Fruit fly (Drosophila melanogaster): ENCODE results near the gene CG3632.

Gene CG3632

dm6 chrX:16323536-16323935 is 27.1 kb downstream of the CG3632 start:
- no peak for TF ChIP-seq CG17801 (GFP tag; optimal IDR thresholded peaks at IDR 0.05; ENCODE audit: partially characterized antibody)

dm6 chrX:16325472-16325871 is 29.0 kb downstream of the CG3632 start, which contains the start of gene CalpC:
TSS of gene CalpC (plus strand) at chrX:16325763.
- no peak for TF ChIP-seq CG17801 (GFP tag; optimal IDR thresholded peaks at IDR 0.05; ENCODE audit: partially characterized antibody)

- no peak for TF ChIP-seq CG17801 (GFP tag; optimal IDR thresholded peaks at IDR 0.05; ENCODE audit: partially characterized antibody)
These were observed 34.2 kb downstream of the CG3632 start, which contains the start of gene CG9919 for dm6 chrX:16330659-16331058. TSS of gene CG9919 (minus strand) at chrX:16330759.

- no peak for TF ChIP-seq CG17801 (GFP tag; optimal IDR thresholded peaks at IDR 0.05; ENCODE audit: partially characterized antibody)
These were observed 35.2 kb downstream of the CG3632 start for dm6 chrX:16331562-16332233.

- peak; percentile 93 for TF ChIP-seq CG17801 (GFP tag; optimal IDR thresholded peaks at IDR 0.05; ENCODE audit: partially characterized antibody)
These were observed 36.3 kb downstream of the CG3632 start for dm6 chrX:16332615-16333288.

dm6 chrX:16333434-16334141 is 37.1 kb downstream of the CG3632 start, which contains the start of the genes CG9921 and Dsp1:
TSS of gene CG9921 (minus strand) at chrX:16333600.
TSS of gene Dsp1 (plus strand) at chrX:16333612.
- TF ChIP-seq CG17801 (GFP tag; optimal IDR thresholded peaks at IDR 0.05; ENCODE audit: partially characterized antibody), result peak; percentile 55

dm6 chrX:16334251-16334860 is 37.9 kb downstream of the CG3632 start:
- no peak for TF ChIP-seq CG17801 (GFP tag; optimal IDR thresholded peaks at IDR 0.05; ENCODE audit: partially characterized antibody)

dm6 chrX:16335107-16335642 is 38.7 kb downstream of the CG3632 start:
- TF ChIP-seq CG17801 (GFP tag; optimal IDR thresholded peaks at IDR 0.05; ENCODE audit: partially characterized antibody), result peak; percentile 66

- no peak for TF ChIP-seq CG17801 (GFP tag; optimal IDR thresholded peaks at IDR 0.05; ENCODE audit: partially characterized antibody)
These were observed 53.6 kb downstream of the CG3632 start, which contains the start of gene sl for dm6 chrX:16350062-16350461. TSS of gene sl (plus strand) at chrX:16350315.
